Fruit fly (Drosophila melanogaster) whole organism, prepupa: ENCODE measurements around the gene AstCC.

ENCODE experiments used
- CG10631 ChIP-seq: fragments of 200-800 bp; sonication (Bioruptor generic); optimal IDR thresholded peaks from 2 replicates; lab custom pipeline; 2016; ENCODE audit warnings: missing biosample characterization, missing genetic modification characterization
- CG10669 ChIP-seq: fragments of 200-800 bp; sonication (Bioruptor generic); optimal IDR thresholded peaks from 3 replicates; lab custom pipeline; 2018; ENCODE audit warnings: missing biosample characterization, mild to moderate bottlenecking, missing genetic modification characterization, moderate library complexity
- CG11294 ChIP-seq: fragments of 200-800 bp; sonication (Bioruptor generic); IDR thresholded peaks from 2 replicates; pipeline ENCODE4 v1.3.6; 2022; ENCODE audit warnings: missing biosample characterization, missing genetic modification characterization
- CG11762 ChIP-seq: fragments of 200-800 bp; sonication (Bioruptor generic); optimal IDR thresholded peaks from 3 replicates; lab custom pipeline; 2016; ENCODE audit warnings: missing biosample characterization, missing genetic modification characterization; ENCODE audit not compliant: insufficient read depth
- CG15336 ChIP-seq: fragments of 200-800 bp; sonication (Bioruptor generic); IDR thresholded peaks from 2 replicates; pipeline ENCODE4 v1.3.6; 2022; ENCODE audit warnings: missing biosample characterization, missing genetic modification characterization
- CG1621 ChIP-seq: fragments of 200-800 bp; sonication (Bioruptor generic); optimal IDR thresholded peaks from 3 replicates; lab custom pipeline; 2018; ENCODE audit warnings: missing biosample characterization, mild to moderate bottlenecking, missing genetic modification characterization
- CG16779 ChIP-seq: fragments of 200-800 bp; sonication (Bioruptor generic); optimal IDR thresholded peaks from 3 replicates; lab custom pipeline; 2017; ENCODE audit warnings: missing biosample characterization, mild to moderate bottlenecking, missing genetic modification characterization
- CG3032 ChIP-seq: fragments of 200-800 bp; optimal IDR thresholded peaks from 2 replicates; lab custom pipeline; 2019; ENCODE audit warnings: missing biosample characterization, mild to moderate bottlenecking, missing genetic modification characterization, moderate library complexity
- CG31627 ChIP-seq: fragments of 200-800 bp; sonication (Bioruptor generic); optimal IDR thresholded peaks from 3 replicates; lab custom pipeline; 2016; ENCODE audit warnings: missing biosample characterization, missing genetic modification characterization
- CG32006 ChIP-seq: fragments of 200-800 bp; sonication (Bioruptor generic); optimal IDR thresholded peaks from 3 replicates; lab custom pipeline; 2017; ENCODE audit warnings: missing biosample characterization, mild to moderate bottlenecking, missing genetic modification characterization
- CG6163 ChIP-seq: fragments of 200-800 bp; sonication (Bioruptor generic); IDR thresholded peaks from 3 replicates; pipeline ENCODE4 v1.3.6; 2022; ENCODE audit warnings: missing biosample characterization, missing genetic modification characterization
- CG6276 ChIP-seq: fragments of 200-800 bp; sonication (Bioruptor generic); optimal IDR thresholded peaks from 2 replicates; lab custom pipeline; 2017; ENCODE audit warnings: missing biosample characterization, mild to moderate bottlenecking, missing genetic modification characterization
- CG6854 ChIP-seq: fragments of 200-800 bp; sonication (Bioruptor generic); optimal IDR thresholded peaks from 2 replicates; lab custom pipeline; 2017; ENCODE audit warnings: missing biosample characterization, mild to moderate bottlenecking, missing genetic modification characterization
- CG7368 ChIP-seq: fragments of 200-800 bp; sonication (Bioruptor generic); optimal IDR thresholded peaks from 3 replicates; lab custom pipeline; 2016; ENCODE audit warnings: missing biosample characterization, missing genetic modification characterization
- CG8319 ChIP-seq: fragments of 200-800 bp; sonication (Bioruptor generic); optimal IDR thresholded peaks from 3 replicates; lab custom pipeline; 2016; ENCODE audit warnings: missing biosample characterization, missing genetic modification characterization
- CG8632 ChIP-seq: fragments of 200-800 bp; sonication (Bioruptor generic); optimal IDR thresholded peaks from 3 replicates; lab custom pipeline; 2016; ENCODE audit warnings: missing biosample characterization, missing genetic modification characterization
- Eip75B ChIP-seq: fragments of 200-800 bp; sonication (Bioruptor generic); optimal IDR thresholded peaks from 3 replicates; lab custom pipeline; 2016; ENCODE audit warnings: missing biosample characterization, missing genetic modification characterization
- Eip78C ChIP-seq: fragments of 200-800 bp; sonication (Bioruptor generic); peaks from one replicate; lab custom pipeline; 2016; ENCODE audit warnings: missing biosample characterization, missing genetic modification characterization
- Eip93F ChIP-seq: fragments of 200-800 bp; sonication (Bioruptor generic); optimal IDR thresholded peaks from 2 replicates; lab custom pipeline; 2016; ENCODE audit warnings: missing biosample characterization, mild to moderate bottlenecking, missing genetic modification characterization
- Ets21C ChIP-seq: fragments of 200-800 bp; sonication (Bioruptor generic); optimal IDR thresholded peaks from 3 replicates; lab custom pipeline; 2016; ENCODE audit warnings: missing biosample characterization, missing genetic modification characterization
- Ets96B ChIP-seq: fragments of 200-800 bp; optimal IDR thresholded peaks from 2 replicates; lab custom pipeline; 2019; ENCODE audit warnings: missing biosample characterization, mild to moderate bottlenecking, missing genetic modification characterization, moderate library complexity
- Hr38 ChIP-seq: sonication (Bioruptor generic); optimal IDR thresholded peaks from 2 replicates; lab custom pipeline; 2016; ENCODE audit warnings: missing biosample characterization, missing genetic modification characterization
- Hr4 ChIP-seq: fragments of 200-800 bp; sonication (Bioruptor generic); optimal IDR thresholded peaks from 3 replicates; lab custom pipeline; 2016; ENCODE audit warnings: missing biosample characterization, missing genetic modification characterization
- Lpt ChIP-seq: fragments of 200-800 bp; sonication (Bioruptor generic); optimal IDR thresholded peaks from 3 replicates; lab custom pipeline; 2016; ENCODE audit warnings: missing biosample characterization, missing genetic modification characterization
- Met ChIP-seq: fragments of 200-800 bp; sonication (Bioruptor generic); optimal IDR thresholded peaks from 3 replicates; lab custom pipeline; 2016; ENCODE audit warnings: missing biosample characterization, missing genetic modification characterization
- OdsH ChIP-seq: fragments of 200-800 bp; sonication (Bioruptor generic); optimal IDR thresholded peaks from 3 replicates; lab custom pipeline; 2016; ENCODE audit warnings: missing biosample characterization, missing genetic modification characterization
- Smox ChIP-seq: fragments of 200-800 bp; sonication (Bioruptor generic); optimal IDR thresholded peaks from 3 replicates; lab custom pipeline; 2016; ENCODE audit warnings: missing biosample characterization, missing genetic modification characterization
- Sox102F ChIP-seq: fragments of 200-800 bp; sonication (Bioruptor generic); optimal IDR thresholded peaks from 2 replicates; lab custom pipeline; 2016; ENCODE audit warnings: missing biosample characterization, mild to moderate bottlenecking, missing genetic modification characterization
- Sox14 ChIP-seq: fragments of 200-800 bp; sonication (Bioruptor generic); optimal IDR thresholded peaks from 3 replicates; lab custom pipeline; 2016; ENCODE audit warnings: missing biosample characterization, missing genetic modification characterization
- Sox15 ChIP-seq: fragments of 200-800 bp; sonication (Bioruptor generic); optimal IDR thresholded peaks from 3 replicates; lab custom pipeline; 2016; ENCODE audit warnings: missing biosample characterization, missing genetic modification characterization
- achi ChIP-seq: fragments of 200-800 bp; sonication (Bioruptor generic); optimal IDR thresholded peaks from 3 replicates; lab custom pipeline; 2016; ENCODE audit warnings: missing biosample characterization, missing genetic modification characterization
- acj6 ChIP-seq: fragments of 200-800 bp; sonication (Bioruptor generic); optimal IDR thresholded peaks from 3 replicates; lab custom pipeline; 2016; ENCODE audit warnings: missing biosample characterization, missing genetic modification characterization
- cyc ChIP-seq: fragments of 200-800 bp; sonication (Bioruptor generic); optimal IDR thresholded peaks from 3 replicates; lab custom pipeline; 2016; ENCODE audit warnings: missing biosample characterization, missing genetic modification characterization
- dac ChIP-seq: fragments of 200-800 bp; sonication (Bioruptor generic); optimal IDR thresholded peaks from 2 replicates; lab custom pipeline; 2017; ENCODE audit warnings: missing biosample characterization, mild to moderate bottlenecking, missing genetic modification characterization
- dsx ChIP-seq: fragments of 200-800 bp; optimal IDR thresholded peaks from 3 replicates; lab custom pipeline; 2019; ENCODE audit warnings: missing biosample characterization, mild to moderate bottlenecking, missing genetic modification characterization, moderate library complexity; ENCODE audit not compliant: poor library complexity, severe bottlenecking
- eg ChIP-seq: fragments of 200-800 bp; sonication (Bioruptor generic); IDR thresholded peaks from 3 replicates; pipeline ENCODE4 v1.3.6; 2022; ENCODE audit warnings: missing biosample characterization, missing genetic modification characterization
- esn ChIP-seq: fragments of 200-800 bp; sonication (Bioruptor generic); optimal IDR thresholded peaks from 2 replicates; lab custom pipeline; 2016; ENCODE audit warnings: missing biosample characterization, mild to moderate bottlenecking, missing genetic modification characterization, moderate library complexity
- fd85E ChIP-seq: fragments of 200-800 bp; sonication (Bioruptor generic); optimal IDR thresholded peaks from 3 replicates; lab custom pipeline; 2016; ENCODE audit warnings: missing biosample characterization, missing genetic modification characterization
- fkh ChIP-seq: fragments of 200-800 bp; sonication (Bioruptor generic); optimal IDR thresholded peaks from 3 replicates; lab custom pipeline; 2017; ENCODE audit warnings: missing biosample characterization, mild to moderate bottlenecking, missing genetic modification characterization, moderate library complexity
- lz ChIP-seq: fragments of 200-800 bp; sonication (Bioruptor generic); optimal IDR thresholded peaks from 3 replicates; lab custom pipeline; 2016; ENCODE audit warnings: missing biosample characterization, missing genetic modification characterization
- pdm3 ChIP-seq: fragments of 200-800 bp; sonication (Bioruptor generic); optimal IDR thresholded peaks from 3 replicates; lab custom pipeline; 2016; ENCODE audit warnings: missing biosample characterization, missing genetic modification characterization
- salr ChIP-seq, 2 experiments: fragments of 200-800 bp; sonication (Bioruptor generic); optimal IDR thresholded peaks; 3 replicates each; lab custom pipeline; 2016 to 2018; ENCODE audit warnings: missing biosample characterization in 2 of 2, missing genetic modification characterization in 2 of 2, mild to moderate bottlenecking in 1 of 2
- ss ChIP-seq, 2 experiments: fragments of 200-800 bp; sonication (Bioruptor generic); optimal IDR thresholded peaks; 2 replicates in 1 of 2; 3 replicates in 1 of 2; lab custom pipeline; 2017 to 2018; ENCODE audit warnings: mild to moderate bottlenecking in 2 of 2, missing biosample characterization in 2 of 2, missing genetic modification characterization in 2 of 2, moderate library complexity in 1 of 2
- svp ChIP-seq: fragments of 200-800 bp; sonication (Bioruptor generic); peaks from one replicate; lab custom pipeline; 2016; ENCODE audit warnings: missing biosample characterization, missing genetic modification characterization
- vri ChIP-seq: fragments of 200-800 bp; sonication (Bioruptor generic); optimal IDR thresholded peaks from 3 replicates; lab custom pipeline; 2016; ENCODE audit warnings: missing biosample characterization, mild to moderate bottlenecking, missing genetic modification characterization

AstCC gene

dm6 chr2L:11073947-11074346 is 11.1 kb downstream of the AstCC start (continued):
- TF ChIP-seq dsx (GFP tag; lab: Kevin White, UChicago), result no peak
- TF ChIP-seq esn (GFP tag; lab: Kevin White, UChicago), result peak; percentile 23
- TF ChIP-seq Met (GFP tag; lab: Kevin White, UChicago), result no peak
- no peak for TF ChIP-seq ss (GFP tag; optimal IDR thresholded peaks at IDR 0.05; lab: Kevin White, UChicago)
- TF ChIP-seq vri, result peak; percentile 3
- no peak for TF ChIP-seq CG16779
- TF ChIP-seq Sox102F, result peak; percentile 2
- TF ChIP-seq Smox (GFP tag; lab: Kevin White, UChicago), result peak; percentile 20
- TF ChIP-seq Eip93F (GFP tag; lab: Kevin White, UChicago), result no peak
- no peak for TF ChIP-seq Sox15
- no peak for TF ChIP-seq CG7368 (GFP tag; lab: Kevin White, UChicago)
- TF ChIP-seq CG8632 (GFP tag; lab: Kevin White, UChicago), result peak; percentile 10
- TF ChIP-seq salr (GFP tag; optimal IDR thresholded peaks at IDR 0.05; lab: Kevin White, UChicago), result peak in 1 of 2 experiments; percentile 56
- no peak for TF ChIP-seq CG11294 (GFP tag; lab: Robert Waterston, UW)
- TF ChIP-seq CG8319 (GFP tag; lab: Kevin White, UChicago), result no peak

- TF ChIP-seq svp (GFP tag; lab: Kevin White, UChicago) (peak; percentile 10), CG15336 (GFP tag; lab: Robert Waterston, UW) (peak; percentile 29; the same call in 1 of the 2 replicates), CG6163 (GFP tag; lab: Robert Waterston, UW) (no peak), achi (peak; percentile 5), OdsH (GFP tag; lab: Kevin White, UChicago) (peak; percentile 7), CG10631 (GFP tag; lab: Kevin White, UChicago) (peak; percentile 23), Eip78C (GFP tag; lab: Kevin White, UChicago) (peak; percentile 78), ss (GFP tag; optimal IDR thresholded peaks at IDR 0.05; lab: Kevin White, UChicago) (no peak), CG3032 (tag; lab: Kevin White, UChicago) (peak; percentile 17), CG32006 (GFP tag; lab: Kevin White, UChicago) (peak; percentile 41), CG31627 (GFP tag; lab: Kevin White, UChicago) (no peak), Hr4 (GFP tag; lab: Kevin White, UChicago) (peak; percentile 48), Lpt (GFP tag; lab: Kevin White, UChicago) (peak; percentile 35), Ets96B (peak; percentile 24), fkh (no peak), CG11762 (no peak)
Measured at dm6 chr2L:11072880-11073279, 12.1 kb downstream of the AstCC start.

- TF ChIP-seq Ets96B (peak; percentile 77), acj6 (GFP tag; lab: Kevin White, UChicago) (peak; percentile 68), svp (GFP tag; lab: Kevin White, UChicago) (peak; percentile 84), Hr38 (no peak), OdsH (GFP tag; lab: Kevin White, UChicago) (peak; percentile 65), Lpt (GFP tag; lab: Kevin White, UChicago) (no peak), pdm3 (GFP tag; lab: Kevin White, UChicago) (peak; percentile 70), CG3032 (tag; lab: Kevin White, UChicago) (peak; percentile 75), CG16779 (no peak), CG6276 (peak; percentile 8), CG11762 (peak; percentile 17), CG15336 (GFP tag; lab: Robert Waterston, UW) (no peak), Sox14 (GFP tag; lab: Kevin White, UChicago) (peak; percentile 85), cyc (GFP tag; lab: Kevin White, UChicago) (peak; percentile 80), Eip93F (GFP tag; lab: Kevin White, UChicago) (peak; percentile 23), Eip75B (GFP tag; lab: Kevin White, UChicago) (peak; percentile 75), dac (GFP tag; lab: Kevin White, UChicago) (no peak), CG8632 (GFP tag; lab: Kevin White, UChicago) (peak; percentile 46), Sox15 (peak; percentile 29), CG6854 (GFP tag; lab: Kevin White, UChicago) (no peak), Met (GFP tag; lab: Kevin White, UChicago) (peak; percentile 82), esn (GFP tag; lab: Kevin White, UChicago) (peak; percentile 82), Hr4 (GFP tag; lab: Kevin White, UChicago) (peak; percentile 47), fd85E (GFP tag; lab: Kevin White, UChicago) (no peak), Sox102F (peak; percentile 77), CG10631 (GFP tag; lab: Kevin White, UChicago) (peak; percentile 74), achi (peak; percentile 63), CG1621 (tag; lab: Kevin White, UChicago) (peak; percentile 65), lz (peak; percentile 79), eg (0 out of 3 replicates have a peak, but pooled peaks have one; percentile 27), CG32006 (GFP tag; lab: Kevin White, UChicago) (peak; percentile 53), Ets21C (peak; percentile 68), ss (GFP tag; optimal IDR thresholded peaks at IDR 0.05; lab: Kevin White, UChicago) (peak; percentile 68 to 74), CG10669 (GFP tag; lab: Kevin White, UChicago) (peak; percentile 76), salr (GFP tag; optimal IDR thresholded peaks at IDR 0.05; lab: Kevin White, UChicago) (peak; percentile 17 to 60)
Measured at dm6 chr2L:11072250-11072649, 12.8 kb downstream of the AstCC start.
